Fruit fly (Drosophila melanogaster) whole organism, embryonic: ENCODE results near the gene Tnks.

Experiments
- CG10209 ChIP-seq: fragments of 200-800 bp; sonication (Bioruptor generic); optimal IDR thresholded peaks from 3 replicates; lab custom pipeline; 2017; ENCODE audit warnings: missing biosample characterization, mild to moderate bottlenecking, missing genetic modification characterization, missing genetic modification reagents
- CG11093 ChIP-seq: fragments of 200-800 bp; sonication (Bioruptor generic); IDR thresholded peaks from 3 replicates; pipeline ENCODE4 v1.3.6; 2022; ENCODE audit warnings: missing biosample characterization, missing genetic modification characterization
- CG13287 ChIP-seq: fragments of 200-800 bp; sonication (Bioruptor generic); IDR thresholded peaks from 2 replicates; pipeline ENCODE4 v1.3.6; 2022; ENCODE audit warnings: missing biosample characterization, missing genetic modification characterization; ENCODE audit not compliant: partially characterized antibody
- CG13775 ChIP-seq: fragments of 200-800 bp; sonication (Bioruptor generic); optimal IDR thresholded peaks from 3 replicates; lab custom pipeline; 2017; ENCODE audit warnings: missing biosample characterization, mild to moderate bottlenecking, missing genetic modification characterization
- CG1792 ChIP-seq: fragments of 200-800 bp; sonication (Bioruptor generic); optimal IDR thresholded peaks from 2 replicates; lab custom pipeline; 2016; ENCODE audit warnings: missing biosample characterization, missing genetic modification characterization
- CG18262 ChIP-seq: fragments of 200-800 bp; optimal IDR thresholded peaks from 3 replicates; lab custom pipeline; 2019; ENCODE audit warnings: missing biosample characterization, mild to moderate bottlenecking, missing genetic modification characterization, moderate library complexity
- CG1832 ChIP-seq: fragments of 200-800 bp; sonication (Bioruptor generic); optimal IDR thresholded peaks from 2 replicates; lab custom pipeline; 2017; ENCODE audit warnings: missing biosample characterization, mild to moderate bottlenecking, missing genetic modification characterization, inconsistent platforms
- CG33557 ChIP-seq: fragments of 200-800 bp; sonication (Bioruptor generic); optimal IDR thresholded peaks from 2 replicates; lab custom pipeline; 2019; ENCODE audit warnings: missing biosample characterization, mild to moderate bottlenecking, missing genetic modification characterization, moderate library complexity
- CG3995 ChIP-seq: fragments of 200-800 bp; sonication (Bioruptor generic); optimal IDR thresholded peaks from 3 replicates; lab custom pipeline; 2016; ENCODE audit warnings: missing biosample characterization, missing genetic modification characterization
- CG4404 ChIP-seq: fragments of 200-800 bp; sonication (Bioruptor generic); IDR thresholded peaks from 2 replicates; pipeline ENCODE4 v1.3.6; 2022; ENCODE audit warnings: missing biosample characterization, missing genetic modification characterization
- CG4424 ChIP-seq: fragments of 200-800 bp; sonication (Bioruptor generic); optimal IDR thresholded peaks from 3 replicates; lab custom pipeline; 2016; ENCODE audit warnings: missing biosample characterization, missing genetic modification characterization
- CG4707 ChIP-seq: fragments of 200-800 bp; sonication (Bioruptor generic); optimal IDR thresholded peaks from 2 replicates; lab custom pipeline; 2018; ENCODE audit warnings: missing biosample characterization, mild to moderate bottlenecking, missing genetic modification characterization, moderate library complexity
- CG4854 ChIP-seq: fragments of 200-800 bp; sonication (Bioruptor generic); optimal IDR thresholded peaks from 2 replicates; lab custom pipeline; 2016; ENCODE audit warnings: missing biosample characterization, missing genetic modification characterization, inconsistent platforms
- CG6254 ChIP-seq: fragments of 200-800 bp; sonication (Bioruptor generic); optimal IDR thresholded peaks from 3 replicates; lab custom pipeline; 2017; ENCODE audit warnings: mild to moderate bottlenecking, missing biosample characterization, missing genetic modification reagents, missing genetic modification characterization
- CG6765 ChIP-seq: fragments of 200-800 bp; sonication (Bioruptor generic); optimal IDR thresholded peaks from 3 replicates; lab custom pipeline; 2017; ENCODE audit warnings: missing biosample characterization, mild to moderate bottlenecking, missing genetic modification characterization
- CG7987 ChIP-seq: fragments of 200-800 bp; sonication (Bioruptor generic); optimal IDR thresholded peaks from 2 replicates; lab custom pipeline; 2018; ENCODE audit warnings: missing biosample characterization, mild to moderate bottlenecking, missing genetic modification characterization, moderate library complexity
- CG8359 ChIP-seq: fragments of 200-800 bp; sonication (Bioruptor generic); optimal IDR thresholded peaks from 2 replicates; lab custom pipeline; 2017; ENCODE audit warnings: missing biosample characterization, mild to moderate bottlenecking, missing genetic modification characterization, borderline replicate concordance
- CG8765 ChIP-seq: fragments of 200-800 bp; sonication (Bioruptor generic); IDR thresholded peaks from 2 replicates; pipeline ENCODE4 v1.3.6; 2022; ENCODE audit warnings: missing biosample characterization, missing genetic modification characterization
- Dek ChIP-seq: fragments of 200-800 bp; sonication (Bioruptor generic); optimal IDR thresholded peaks from 3 replicates; lab custom pipeline; 2019; ENCODE audit warnings: missing biosample characterization, mild to moderate bottlenecking, missing genetic modification characterization, moderate library complexity
- Lpt ChIP-seq: fragments of >200 bp; optimal IDR thresholded peaks from 2 replicates; lab custom pipeline; 2018; ENCODE audit warnings: missing biosample characterization, missing genetic modification characterization
- MESR4 ChIP-seq: fragments of 200-800 bp; sonication (Bioruptor generic); optimal IDR thresholded peaks from 2 replicates; lab custom pipeline; 2018; ENCODE audit warnings: missing biosample characterization, mild to moderate bottlenecking, missing genetic modification characterization, moderate library complexity
- Mad ChIP-seq: fragments of 200-800 bp; sonication (Bioruptor generic); optimal IDR thresholded peaks from 2 replicates; lab custom pipeline; 2016; ENCODE audit warnings: missing biosample characterization, missing genetic modification characterization
- Med ChIP-seq: fragments of 200-800 bp; sonication (Bioruptor generic); peaks from one replicate; lab custom pipeline; 2016; ENCODE audit warnings: missing biosample characterization, missing genetic modification characterization, mild to moderate bottlenecking, inconsistent platforms, moderate library complexity
- Nf-YC ChIP-seq: fragments of 200-800 bp; optimal IDR thresholded peaks from 3 replicates; lab custom pipeline; 2019; ENCODE audit warnings: missing biosample characterization, mild to moderate bottlenecking, missing genetic modification characterization, moderate library complexity
- NfI ChIP-seq: fragments of 200-800 bp; sonication (Bioruptor generic); optimal IDR thresholded peaks from 3 replicates; lab custom pipeline; 2018; ENCODE audit warnings: missing biosample characterization, mild to moderate bottlenecking, missing genetic modification characterization, moderate library complexity
- Usf ChIP-seq: fragments of 200-800 bp; sonication (Bioruptor generic); optimal IDR thresholded peaks from 2 replicates; lab custom pipeline; 2017; ENCODE audit warnings: missing genotype, missing biosample characterization, missing genetic modification characterization
- Xbp1 ChIP-seq: fragments of 200-800 bp; sonication (Bioruptor generic); optimal IDR thresholded peaks from 3 replicates; lab custom pipeline; 2016; ENCODE audit warnings: missing biosample characterization, mild to moderate bottlenecking, missing genetic modification characterization
- Xrp1 ChIP-seq: fragments of 200-800 bp; sonication (Bioruptor generic); IDR thresholded peaks from 2 replicates; pipeline ENCODE4 v1.3.6; 2022; ENCODE audit warnings: missing biosample characterization, missing genetic modification characterization
- ap ChIP-seq: fragments of 200-800 bp; sonication (Bioruptor generic); IDR thresholded peaks from 2 replicates; pipeline ENCODE4 v1.3.6; 2022; ENCODE audit warnings: missing biosample characterization, missing genetic modification characterization
- ato ChIP-seq: fragments of 200-800 bp; sonication (Bioruptor generic); IDR thresholded peaks from 2 replicates; pipeline ENCODE4 v1.3.6; 2022; ENCODE audit warnings: missing biosample characterization, missing genetic modification characterization; ENCODE audit not compliant: partially characterized antibody
- bcd ChIP-seq: fragments of 200-800 bp; sonication (Bioruptor generic); optimal IDR thresholded peaks from 2 replicates; lab custom pipeline; 2017; ENCODE audit warnings: missing biosample characterization, mild to moderate bottlenecking, missing genetic modification characterization
- cato ChIP-seq: fragments of 200-800 bp; sonication (Bioruptor generic); optimal IDR thresholded peaks from 2 replicates; lab custom pipeline; 2016; ENCODE audit warnings: missing biosample characterization, missing genetic modification characterization, borderline replicate concordance
- eve ChIP-seq, 2 experiments: fragments of >200 bp; optimal IDR thresholded peaks; 2 replicates each; lab custom pipeline; 2017; ENCODE audit warnings: missing biosample characterization in 2 of 2, missing genetic modification characterization in 2 of 2
- fd102C ChIP-seq: fragments of 200-800 bp; sonication (Bioruptor generic); optimal IDR thresholded peaks from 2 replicates; lab custom pipeline; 2018; ENCODE audit warnings: missing biosample characterization, mild to moderate bottlenecking, missing genetic modification characterization, moderate library complexity
- gcm ChIP-seq: fragments of 200-800 bp; sonication (Bioruptor generic); optimal IDR thresholded peaks from 2 replicates; lab custom pipeline; 2019; ENCODE audit warnings: missing biosample characterization, mild to moderate bottlenecking, missing genetic modification characterization, moderate library complexity
- gfzf ChIP-seq: fragments of 200-800 bp; sonication (Bioruptor generic); optimal IDR thresholded peaks from 2 replicates; lab custom pipeline; 2016; ENCODE audit warnings: missing biosample characterization, mild to moderate bottlenecking, missing genetic modification characterization, moderate library complexity
- ken ChIP-seq: fragments of 200-800 bp; sonication (Bioruptor generic); IDR thresholded peaks from 3 replicates; pipeline ENCODE4 v1.3.6; 2022; ENCODE audit warnings: missing biosample characterization, missing genetic modification characterization
- klu ChIP-seq: fragments of 200-800 bp; sonication (Bioruptor generic); IDR thresholded peaks from 2 replicates; pipeline ENCODE4 v1.3.6; 2022; ENCODE audit warnings: missing biosample characterization, missing genetic modification characterization
- knrl ChIP-seq: fragments of 200-800 bp; sonication (Bioruptor generic); IDR thresholded peaks from 3 replicates; pipeline ENCODE4 v1.3.6; 2022; ENCODE audit warnings: missing biosample characterization, missing genetic modification characterization; ENCODE audit not compliant: partially characterized antibody
- lmd ChIP-seq: fragments of 200-800 bp; sonication (Bioruptor generic); IDR thresholded peaks from 2 replicates; pipeline ENCODE4 v1.3.6; 2022; ENCODE audit warnings: missing biosample characterization, missing genetic modification characterization
- nerfin-2 ChIP-seq: fragments of 200-800 bp; sonication (Bioruptor generic); IDR thresholded peaks from 2 replicates; pipeline ENCODE4 v1.3.6; 2022; ENCODE audit warnings: missing biosample characterization, missing genetic modification characterization; ENCODE audit not compliant: partially characterized antibody
- otp ChIP-seq: fragments of 200-800 bp; sonication (Bioruptor generic); IDR thresholded peaks from 3 replicates; pipeline ENCODE4, ENCODE4 v1.3.6; 2022; ENCODE audit warnings: missing biosample characterization, missing genetic modification characterization
- pan ChIP-seq, 4 experiments: fragments of >200 bp in 3 of 4; fragments of 200-800 bp in 1 of 4; sonication (Bioruptor generic) in 1 of 4; optimal IDR thresholded peaks in 3 of 4; IDR thresholded peaks in 1 of 4; 2 replicates each; pipeline versions ENCODE4 v1.3.6 to Lab custom; 2017 to 2022; ENCODE audit warnings: missing biosample characterization in 2 of 4, missing genetic modification characterization in 2 of 4, mixed read lengths in 1 of 4
- sna ChIP-seq: fragments of 200-800 bp; sonication (Bioruptor generic); IDR thresholded peaks from 2 replicates; pipeline ENCODE4 v1.3.6; 2022; ENCODE audit warnings: missing biosample characterization, missing genetic modification characterization; ENCODE audit not compliant: partially characterized antibody
- tin ChIP-seq: fragments of 200-800 bp; sonication (Bioruptor generic); optimal IDR thresholded peaks from 3 replicates; lab custom pipeline; 2016; ENCODE audit warnings: missing biosample characterization, missing genetic modification characterization
- wek ChIP-seq: fragments of 200-800 bp; sonication (Bioruptor generic); optimal IDR thresholded peaks from 3 replicates; lab custom pipeline; 2018; ENCODE audit warnings: missing biosample characterization, mild to moderate bottlenecking, missing genetic modification characterization, moderate library complexity

Gene Tnks

DNA sequence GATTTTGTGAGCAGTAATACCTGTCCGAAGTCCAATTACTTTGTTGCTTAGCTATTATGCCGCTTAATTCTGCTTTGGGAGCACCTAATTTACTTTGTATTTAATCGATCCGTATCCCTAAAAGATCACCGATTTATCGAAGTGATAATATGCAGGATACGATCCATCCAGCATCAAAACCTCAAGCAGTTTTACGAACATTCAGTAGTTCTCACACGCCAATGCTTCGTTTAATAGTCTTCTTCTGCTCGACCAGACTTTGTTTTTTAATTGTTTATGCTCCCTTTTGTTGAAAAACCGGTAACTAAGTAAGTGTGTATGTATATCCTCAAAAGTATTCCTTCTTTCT is 12.9 kb downstream of the Tnks start (continued):
- no peak for TF ChIP-seq wek (GFP tag; lab: Kevin White, UChicago)

DNA sequence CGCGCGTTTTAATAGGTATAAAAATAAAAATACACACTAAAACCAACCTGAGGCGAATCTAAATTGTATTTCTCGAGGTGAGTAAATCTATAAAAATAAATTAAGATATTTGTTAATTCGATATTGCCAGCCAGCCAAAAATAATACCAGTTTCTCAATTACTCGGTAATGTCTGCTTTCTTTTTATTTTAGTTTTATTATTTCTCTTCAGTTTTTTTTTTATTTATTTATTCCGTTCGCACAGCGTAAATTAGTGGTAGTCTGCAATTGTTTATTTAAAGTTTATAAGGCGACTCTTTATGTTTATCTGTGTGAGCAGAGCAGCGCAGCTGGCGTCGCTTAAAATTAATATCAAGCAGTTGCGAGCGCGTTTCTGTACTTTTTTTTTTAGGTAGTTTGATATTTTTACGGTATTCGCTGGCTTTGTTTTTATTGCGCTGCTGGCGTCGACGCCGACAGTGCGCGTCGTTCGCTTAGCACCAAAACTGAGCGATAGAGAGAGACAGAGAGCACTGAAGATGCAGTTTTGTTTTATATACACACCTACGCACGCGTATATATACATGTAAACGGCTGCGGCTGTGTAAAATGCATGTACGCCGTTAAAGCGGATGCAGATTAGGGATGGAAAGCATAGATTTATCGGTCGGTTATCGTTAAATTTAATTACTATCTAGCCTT is 13.4 kb downstream of the Tnks start:
- TF ChIP-seq CG13287 (GFP tag; lab: Robert Waterston, UW) (peak; percentile 67), CG4424 (GFP tag; lab: Kevin White, UChicago) (peak; percentile 13), Nf-YC (tag; lab: Kevin White, UChicago) (no peak), CG4707 (GFP tag; lab: Kevin White, UChicago) (peak; percentile 47), lmd (GFP tag; lab: Robert Waterston, UW) (no peak), CG11093 (no peak), CG6254 (peak; percentile 27), NfI (GFP tag; lab: Kevin White, UChicago) (peak; percentile 20), CG33557 (GFP tag; lab: Kevin White, UChicago) (peak; percentile 52), Usf (no peak), pan (optimal IDR thresholded peaks at IDR 0.05; lab: Kevin White, UChicago) (no peak), pan (GFP tag; optimal IDR thresholded peaks at IDR 0.05 in 1 of 2, IDR thresholded peaks at IDR 0.05 in 1 of 2) (no peak), ap (GFP tag; lab: Robert Waterston, UW) (no peak), bcd (peak; percentile 90), ato (peak; percentile 91; the same call in 1 of the 2 replicates), CG7987 (GFP tag; lab: Kevin White, UChicago) (peak; percentile 7), Dek (tag; lab: Kevin White, UChicago) (no peak), CG8359 (GFP tag; lab: Kevin White, UChicago) (no peak), CG10209 (no peak), CG6765 (GFP tag; lab: Kevin White, UChicago) (peak; percentile 22), Xbp1 (GFP tag; lab: Kevin White, UChicago) (peak; percentile 10), CG1792 (GFP tag; lab: Kevin White, UChicago) (no peak), gcm (GFP tag; lab: Kevin White, UChicago) (peak; percentile 8), cato (GFP tag; lab: Kevin White, UChicago) (no peak), knrl (GFP tag; lab: Robert Waterston, UW) (peak; percentile 63), nerfin-2 (GFP tag; lab: Robert Waterston, UW) (peak; percentile 89), Med (GFP tag; lab: Kevin White, UChicago) (peak; percentile 82), CG4404 (GFP tag; lab: Robert Waterston, UW) (no peak), otp (GFP tag; lab: Robert Waterston, UW) (peak; percentile 34; the same call in 1 of the 3 replicates), Mad (GFP tag; lab: Kevin White, UChicago) (no peak), gfzf (peak; percentile 7), CG13775 (no peak), Xrp1 (GFP tag; lab: Robert Waterston, UW) (peak; percentile 35; the same call in 1 of the 2 replicates), CG3995 (GFP tag; lab: Kevin White, UChicago) (no peak), CG8765 (GFP tag; lab: Robert Waterston, UW) (no peak), ken (0 out of 3 replicates have a peak, but pooled peaks have one; percentile 11), CG18262 (tag; lab: Kevin White, UChicago) (peak; percentile 43), CG4854 (GFP tag; lab: Kevin White, UChicago) (no peak), CG1832 (GFP tag; lab: Kevin White, UChicago) (peak; percentile 65), sna (GFP tag; lab: Robert Waterston, UW) (peak; percentile 77), tin (GFP tag; lab: Kevin White, UChicago) (no peak), fd102C (GFP tag; lab: Kevin White, UChicago) (no peak), MESR4 (peak; percentile 23), eve (GFP tag; optimal IDR thresholded peaks at IDR 0.05; lab: Kevin White, UChicago) (no peak), klu (GFP tag; lab: Robert Waterston, UW) (peak; percentile 70; the same call in 1 of the 2 replicates), Lpt (no peak)
